Fruit fly (Drosophila melanogaster) whole organism, wandering third instar larva: ENCODE measurements around the gene pHCl-1.
A peak's percentile ranks its signal among the peaks of the same experiment; 100 is the strongest.

ENCODE experiments used
- CG9705 ChIP-seq: fragments of 200-800 bp; sonication (Bioruptor generic); optimal IDR thresholded peaks from 2 replicates; lab custom pipeline; 2018; ENCODE audit warnings: missing biosample characterization, mild to moderate bottlenecking, missing genetic modification characterization
- Dif ChIP-seq: fragments of 200-275, 200-300 bp; sonication (Bioruptor generic); optimal IDR thresholded peaks from 2 replicates; lab custom pipeline; 2018; ENCODE audit warnings: missing biosample characterization, missing genetic modification characterization; ENCODE audit not compliant: partially characterized antibody
- HLH106 ChIP-seq: fragments of 200-800 bp; optimal IDR thresholded peaks from 3 replicates; lab custom pipeline; 2019; ENCODE audit warnings: missing biosample characterization, mild to moderate bottlenecking, missing genetic modification characterization, moderate library complexity
- Hr78 ChIP-seq: fragments of >200 bp; optimal IDR thresholded peaks from 2 replicates; lab custom pipeline; 2017; ENCODE audit warnings: missing biosample characterization, missing genetic modification characterization
- Mio ChIP-seq: sonication (Bioruptor generic); optimal IDR thresholded peaks from 2 replicates; lab custom pipeline; 2016; ENCODE audit warnings: missing biosample characterization, missing genetic modification characterization
- Myc ChIP-seq: fragments of >200 bp; optimal IDR thresholded peaks from 2 replicates; lab custom pipeline; 2017
- OdsH ChIP-seq: fragments of 200-800 bp; sonication (Bioruptor generic); optimal IDR thresholded peaks from 2 replicates; lab custom pipeline; 2016; ENCODE audit warnings: missing biosample characterization, mild to moderate bottlenecking, missing genetic modification characterization
- fru ChIP-seq: fragments of 200-800 bp; sonication (Bioruptor generic); optimal IDR thresholded peaks from 3 replicates; lab custom pipeline; 2016; ENCODE audit warnings: missing biosample characterization, mild to moderate bottlenecking, missing genetic modification characterization
- jim ChIP-seq: fragments of 175-275, 200-325 bp; sonication (Bioruptor generic); optimal IDR thresholded peaks from 2 replicates; lab custom pipeline; 2016; ENCODE audit warnings: missing biosample characterization, mild to moderate bottlenecking, missing genetic modification characterization
- pan ChIP-seq: fragments of >200 bp; optimal IDR thresholded peaks from 2 replicates; lab custom pipeline; 2017

DNA sequence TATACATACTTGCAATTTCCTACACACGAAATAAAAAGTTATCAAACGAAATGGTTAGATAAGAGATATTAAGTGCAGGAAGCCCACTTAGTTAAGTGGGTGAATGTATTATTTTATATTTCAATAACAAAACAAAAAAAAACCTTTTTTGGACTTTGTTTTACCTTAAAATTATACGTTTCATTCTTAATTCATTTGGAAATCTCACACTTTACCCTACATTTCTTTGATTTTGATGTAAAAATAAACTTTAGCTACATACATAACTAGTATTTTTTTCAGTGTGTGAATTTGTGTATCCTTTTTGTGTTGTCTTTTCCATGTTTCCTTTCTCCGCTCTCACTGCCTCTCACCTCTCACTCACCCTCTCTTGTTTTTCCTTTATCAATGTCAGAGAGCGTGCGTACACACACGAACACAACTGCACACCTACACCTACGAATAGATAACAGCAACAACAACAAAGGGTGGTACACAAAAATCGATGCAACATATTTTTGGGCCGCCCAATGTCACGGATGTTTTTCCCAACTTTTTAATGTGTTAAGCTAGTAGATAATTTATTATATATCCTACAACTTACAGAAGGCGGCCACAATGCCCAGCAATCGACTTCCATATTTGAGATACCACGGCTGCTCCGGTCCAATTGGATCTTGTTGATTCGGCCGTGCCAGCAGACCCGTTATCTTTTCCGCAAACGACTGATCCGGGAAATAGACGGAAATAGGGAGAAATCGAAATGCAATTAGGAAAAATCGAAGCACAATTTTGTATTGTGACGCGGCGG is 83.3 kb downstream of the pHCl-1 start:
- TF ChIP-seq Dif (GFP tag; lab: Kevin White, UChicago), result peak; percentile 69
- peak; percentile 90 for TF ChIP-seq fru (GFP tag; lab: Kevin White, UChicago)
- TF ChIP-seq OdsH (GFP tag; lab: Kevin White, UChicago), result peak; percentile 90
- TF ChIP-seq Hr78 (GFP tag; lab: Kevin White, UChicago), result no peak
- TF ChIP-seq Myc (lab: Kevin White, UChicago), result no peak
- no peak for TF ChIP-seq jim
- peak; percentile 73 for TF ChIP-seq HLH106 (tag; lab: Kevin White, UChicago)
- no peak for TF ChIP-seq pan
- TF ChIP-seq CG9705 (GFP tag; lab: Kevin White, UChicago), result peak; percentile 17
- no peak for TF ChIP-seq Mio (GFP tag; lab: Kevin White, UChicago)
